Worm (Caenorhabditis elegans) whole organism, mixed stage, embryonic: ENCODE data around the gene F13H10.1.
"Not testable (repeated sequence)": the region's sequence is repeated elsewhere in the genome, so short reads cannot be mapped to it uniquely, and the experiment has no call there.

Experiments used
- M03D4.4 ChIP-seq: sonication (generic microtip); optimal IDR thresholded peaks from 2 replicates; lab custom pipeline; 2017; ENCODE audit warnings: mild to moderate bottlenecking, missing genetic modification characterization, missing compliant biosample characterization
- bed-3 ChIP-seq: fragments of 200-800 bp; sonication (Bioruptor generic); optimal IDR thresholded peaks from 3 replicates; lab custom pipeline; 2018; ENCODE audit warnings: mild to moderate bottlenecking, missing genetic modification characterization, moderate library complexity, missing compliant biosample characterization
- blmp-1 ChIP-seq: fragments of 150-350 bp; optimal IDR thresholded peaks from 2 replicates; lab custom pipeline; 2014; ENCODE audit warnings: missing biosample characterization, missing genetic modification characterization
- ceh-39 ChIP-seq: fragments of 150-350 bp; optimal IDR thresholded peaks from 2 replicates; lab custom pipeline; 2014; ENCODE audit warnings: missing biosample characterization, missing genetic modification characterization
- ceh-43 ChIP-seq: fragments of 200-800 bp; sonication (Bioruptor generic); optimal IDR thresholded peaks from 2 replicates; lab custom pipeline; 2018; ENCODE audit warnings: mild to moderate bottlenecking, missing genetic modification characterization, moderate library complexity, missing compliant biosample characterization
- ces-1 ChIP-seq: fragments of 150-350 bp; optimal IDR thresholded peaks from 2 replicates; lab custom pipeline; 2014; ENCODE audit warnings: missing biosample characterization, missing genetic modification reagents, missing genetic modification characterization
- cnd-1 ChIP-seq: fragments of 200-800 bp; sonication (Bioruptor generic); optimal IDR thresholded peaks from 2 replicates; lab custom pipeline; 2018; ENCODE audit warnings: mild to moderate bottlenecking, missing genetic modification characterization, missing compliant biosample characterization
- drap-1 ChIP-seq: fragments of 200-800 bp; sonication (Bioruptor generic); optimal IDR thresholded peaks from 3 replicates; lab custom pipeline; 2018; ENCODE audit warnings: mild to moderate bottlenecking, missing genetic modification characterization, missing compliant biosample characterization
- elt-3 ChIP-seq: fragments of 150-350 bp; optimal IDR thresholded peaks from 2 replicates; lab custom pipeline; 2014; ENCODE audit warnings: missing biosample characterization, missing genetic modification characterization
- flh-1 ChIP-seq: fragments of 200-800 bp; sonication (Bioruptor generic); optimal IDR thresholded peaks from 2 replicates; lab custom pipeline; 2018; ENCODE audit warnings: mild to moderate bottlenecking, missing genetic modification characterization, moderate library complexity, missing compliant biosample characterization
- ham-2 ChIP-seq: fragments of 200-800 bp; sonication (Bioruptor generic); optimal IDR thresholded peaks from 2 replicates; lab custom pipeline; 2018; ENCODE audit warnings: mild to moderate bottlenecking, missing genetic modification characterization, missing compliant biosample characterization
- hlh-1 ChIP-seq: fragments of 150-350 bp; optimal IDR thresholded peaks from 2 replicates; lab custom pipeline; 2014; ENCODE audit warnings: missing biosample characterization, missing genetic modification reagents, missing genetic modification characterization
- lin-13 ChIP-seq: fragments of 150-350 bp; optimal IDR thresholded peaks from 2 replicates; lab custom pipeline; 2014; ENCODE audit warnings: missing biosample characterization, missing genetic modification characterization
- lin-32 ChIP-seq: fragments of 200-800 bp; sonication (Bioruptor generic); optimal IDR thresholded peaks from 2 replicates; lab custom pipeline; 2018; ENCODE audit warnings: mild to moderate bottlenecking, missing genetic modification characterization, missing compliant biosample characterization
- lsy-2 ChIP-seq: fragments of 150-350 bp; optimal IDR thresholded peaks from 2 replicates; lab custom pipeline; 2014; ENCODE audit warnings: missing biosample characterization, missing genetic modification characterization
- mab-5 ChIP-seq: fragments of 150-350 bp; optimal IDR thresholded peaks from 2 replicates; lab custom pipeline; 2014; ENCODE audit warnings: missing biosample characterization, missing genetic modification characterization
- mep-1 ChIP-seq: fragments of 150-350 bp; optimal IDR thresholded peaks from 2 replicates; lab custom pipeline; 2017; ENCODE audit warnings: missing biosample characterization, missing genetic modification reagents, missing genetic modification characterization, inconsistent platforms
- nhr-237 ChIP-seq: fragments of 150-350 bp; optimal IDR thresholded peaks from 2 replicates; lab custom pipeline; 2014; ENCODE audit warnings: missing biosample characterization, missing genetic modification characterization
- nhr-28 ChIP-seq: fragments of 150-350 bp; optimal IDR thresholded peaks from 2 replicates; lab custom pipeline; 2014; ENCODE audit warnings: missing biosample characterization, missing genetic modification characterization
- nhr-76 ChIP-seq: sonication (generic microtip); optimal IDR thresholded peaks from 2 replicates; lab custom pipeline; 2017; ENCODE audit warnings: missing biosample characterization, missing genetic modification characterization
- pha-4 ChIP-seq: fragments of 150-350 bp; optimal IDR thresholded peaks from 2 replicates; lab custom pipeline; 2018; ENCODE audit warnings: missing biosample characterization, missing genetic modification reagents, missing genetic modification characterization
- snpc-4 ChIP-seq: fragments of 150-350 bp; optimal IDR thresholded peaks from 2 replicates; lab custom pipeline; 2014; ENCODE audit warnings: missing biosample characterization, missing genetic modification characterization
- sptf-1 ChIP-seq: sonication (generic microtip); optimal IDR thresholded peaks from 2 replicates; lab custom pipeline; 2017; ENCODE audit warnings: mild to moderate bottlenecking, missing genetic modification characterization, moderate library complexity, missing compliant biosample characterization
- tbx-8 ChIP-seq: fragments of 200-800 bp; sonication (Bioruptor generic); optimal IDR thresholded peaks from 2 replicates; lab custom pipeline; 2018; ENCODE audit warnings: mild to moderate bottlenecking, missing genetic modification characterization, moderate library complexity, missing compliant biosample characterization
- unc-120 ChIP-seq: sonication (generic microtip); optimal IDR thresholded peaks from 2 replicates; lab custom pipeline; 2017; ENCODE audit warnings: missing genetic modification characterization, missing compliant biosample characterization; ENCODE audit not compliant: poor library complexity, severe bottlenecking
- unc-39 ChIP-seq: fragments of 150-350 bp; optimal IDR thresholded peaks from 2 replicates; lab custom pipeline; 2014; ENCODE audit warnings: missing biosample characterization, missing genetic modification characterization
- unc-62 ChIP-seq: fragments of 150-350 bp; optimal IDR thresholded peaks from 2 replicates; lab custom pipeline; 2014; ENCODE audit warnings: missing biosample characterization, missing genetic modification reagents, missing genetic modification characterization
- zip-8 ChIP-seq: fragments of 150-350 bp; optimal IDR thresholded peaks from 2 replicates; lab custom pipeline; 2014; ENCODE audit warnings: missing biosample characterization, missing genetic modification characterization

Gene F13H10.1

DNA sequence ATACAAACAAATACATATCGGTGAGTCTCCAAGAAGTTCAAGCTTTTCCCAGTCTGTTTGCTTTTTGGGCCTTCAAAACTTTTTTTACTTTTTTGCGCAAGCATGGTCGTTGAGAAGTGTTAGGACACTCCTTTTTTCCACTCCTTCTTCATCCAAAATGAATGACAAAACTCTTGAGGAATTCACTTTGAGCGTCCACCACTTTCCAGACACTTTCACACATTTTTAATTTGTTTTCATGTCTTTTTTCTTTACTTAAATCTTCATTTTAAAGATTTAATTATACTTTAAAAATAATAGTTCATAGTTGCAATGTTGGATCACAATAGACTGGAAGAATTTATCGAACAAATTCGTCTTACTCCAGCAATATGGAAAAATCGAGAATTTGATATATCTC, at the start of gene F13H10.1:
TSS of gene F13H10.1 (plus strand) at position 301 of the 400 bp plus-strand sequence.
- TF ChIP-seq unc-39 (tag; lab: Kevin White, UChicago) = no peak
- TF ChIP-seq cnd-1 (tag; lab: Kevin White, UChicago) = no peak
- TF ChIP-seq lin-32 (GFP tag; lab: Kevin White, UChicago) = no peak
- no peak for TF ChIP-seq ces-1 (GFP tag; lab: Kevin White, UChicago)
- no peak for TF ChIP-seq ceh-39 (tag; lab: Kevin White, UChicago)
- TF ChIP-seq lsy-2 = no peak
- TF ChIP-seq blmp-1 (tag; lab: Kevin White, UChicago) = no peak
- no peak for TF ChIP-seq bed-3 (GFP tag; lab: Kevin White, UChicago)
- TF ChIP-seq nhr-28 = no peak
- TF ChIP-seq mab-5 = no peak
- TF ChIP-seq elt-3 (tag; lab: Kevin White, UChicago) = no peak
- TF ChIP-seq drap-1 = no peak

DNA sequence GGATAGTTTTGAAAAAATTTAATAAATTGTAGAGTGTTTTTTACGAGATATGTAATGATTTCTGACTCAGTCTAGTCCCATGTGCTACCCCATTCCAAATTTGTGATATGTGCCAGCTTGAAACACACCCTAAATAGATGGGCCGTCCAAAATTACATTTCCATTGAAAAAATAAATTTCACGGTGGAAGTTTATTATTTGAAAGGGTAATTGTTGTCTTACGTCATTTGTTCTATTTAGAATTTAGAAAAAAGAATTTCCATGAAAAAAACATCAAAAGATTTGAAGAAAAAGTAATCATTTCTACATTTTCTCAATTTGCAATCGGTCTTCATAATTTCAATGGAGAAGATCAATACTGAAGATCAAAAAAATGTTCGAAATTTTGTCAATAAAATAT, 49.4 kb upstream of the F13H10.1 start, which contains the start of gene Y69E1A.4:
TSS of gene Y69E1A.4 (plus strand) at position 301 of the 400 bp plus-strand sequence.
- TF ChIP-seq mep-1 (tag; lab: Kevin White, UChicago); M03D4.4 (tag; lab: Kevin White, UChicago); ham-2: not testable (repeated sequence)

- TF ChIP-seq unc-62 (GFP tag; lab: Kevin White, UChicago) (peak; percentile 40), mab-5 (peak; percentile 31), lin-13 (tag; lab: Kevin White, UChicago) (no peak), hlh-1 (tag; lab: Kevin White, UChicago) (peak; percentile 82)
- TF ChIP-seq, all 35 proteins: peak for 3
Measured at ce11 chrIV:10957583-10958229, 46.7 kb upstream of the F13H10.1 start, which contains the start of gene Y69E1A.5. Gene Y69E1A.5 (minus strand): TSS chrIV:10957655.

DNA sequence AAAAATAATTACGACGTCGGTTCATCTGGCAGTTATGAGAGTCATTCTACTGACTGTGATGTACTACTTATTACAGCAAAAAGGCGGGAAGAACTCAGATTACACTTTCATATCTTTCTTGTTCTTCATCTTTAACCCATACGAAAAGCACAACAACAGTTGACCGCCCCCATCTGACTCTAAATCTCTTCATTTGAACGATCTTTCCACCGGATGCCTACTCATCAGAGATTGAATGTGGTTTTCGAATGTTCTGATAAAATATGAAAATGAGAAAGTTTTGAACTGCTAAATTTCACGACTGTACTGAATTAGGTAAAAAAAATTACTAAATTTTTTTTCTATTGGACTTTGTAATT, 46.2 kb upstream of the F13H10.1 start, which contains the start of gene sri-19:
TSS of gene sri-19 (plus strand) at position 143 of the 359 bp plus-strand sequence.
- TF ChIP-seq tbx-8 (GFP tag; lab: Kevin White, UChicago) = no peak
- peak; percentile 21 for TF ChIP-seq unc-120
- no peak for TF ChIP-seq zip-8
- no peak for TF ChIP-seq lin-32 (GFP tag; lab: Kevin White, UChicago)
- TF ChIP-seq ham-2 = no peak
- peak; percentile 82 for TF ChIP-seq hlh-1 (tag; lab: Kevin White, UChicago)

DNA sequence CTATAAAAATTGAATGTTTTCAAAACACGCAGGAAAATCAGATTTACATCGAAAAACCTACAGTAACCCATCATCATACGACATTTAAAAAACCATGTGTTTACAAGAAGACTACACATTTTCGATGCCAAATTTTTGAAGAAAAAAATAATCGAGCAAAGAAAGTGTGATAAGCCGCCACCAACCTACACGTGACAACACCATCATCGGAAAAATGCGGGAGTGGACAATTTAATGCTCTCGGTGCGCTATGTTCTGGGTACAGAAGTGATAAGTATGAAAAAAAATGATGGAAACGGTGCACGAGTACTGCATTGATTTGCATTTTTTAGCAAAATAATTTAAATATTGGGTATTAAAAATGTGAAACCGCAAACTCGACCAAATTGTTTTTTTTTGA, 39.7 kb upstream of the F13H10.1 start:
- no peak for TF ChIP-seq zip-8
- TF ChIP-seq unc-120 = no peak
- TF ChIP-seq drap-1 = no peak
- no peak for TF ChIP-seq flh-1
- TF ChIP-seq sptf-1 (tag; lab: Kevin White, UChicago) = no peak
- no peak for TF ChIP-seq nhr-237 (tag; lab: Kevin White, UChicago)
- no peak for TF ChIP-seq snpc-4 (tag; lab: Kevin White, UChicago)
- TF ChIP-seq mab-5 = no peak
- TF ChIP-seq elt-3 (tag; lab: Kevin White, UChicago) = no peak
- no peak for TF ChIP-seq M03D4.4 (tag; lab: Kevin White, UChicago)
- TF ChIP-seq ham-2 = no peak
- TF ChIP-seq mep-1 (tag; lab: Kevin White, UChicago) = no peak
- TF ChIP-seq ceh-43 = no peak
- TF ChIP-seq, all 35 proteins: peak for 0

ce11 chrIV:10966359-10966758, 38.0 kb upstream of the F13H10.1 start, which contains the start of the genes aqp-3 and Y69E1A.8:
Gene aqp-3 (minus strand): TSS chrIV:10966459.
Gene Y69E1A.8 (plus strand): TSS chrIV:10966604.
- TF ChIP-seq lsy-2 (no peak), nhr-76 (no peak), sptf-1 (tag; lab: Kevin White, UChicago) (no peak), mab-5 (no peak), flh-1 (no peak)

DNA sequence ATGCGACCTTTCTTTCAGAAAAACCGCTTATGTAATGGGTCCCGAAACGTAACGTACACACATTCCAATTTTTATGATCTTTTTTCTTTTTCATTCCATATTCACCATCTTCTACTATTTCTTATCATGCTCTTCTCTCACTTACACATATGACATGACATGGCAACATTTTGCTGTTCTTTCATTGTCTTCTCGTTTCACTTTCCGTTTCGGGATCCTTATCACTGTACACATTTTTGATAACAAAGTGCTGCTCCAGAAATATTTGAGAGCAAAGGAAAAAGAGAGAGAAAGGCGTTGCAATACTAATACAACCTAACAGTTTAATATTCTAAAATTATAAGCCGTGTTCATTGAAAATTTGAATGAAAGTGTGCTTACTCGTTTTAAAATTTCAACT, 34.0 kb upstream of the F13H10.1 start:
- TF ChIP-seq drap-1 = no peak
- no peak for TF ChIP-seq nhr-76
- TF ChIP-seq mep-1 (tag; lab: Kevin White, UChicago) = no peak
- no peak for TF ChIP-seq pha-4 (tag; lab: Kevin White, UChicago)
- no peak for TF ChIP-seq ham-2
- no peak for TF ChIP-seq ces-1 (GFP tag; lab: Kevin White, UChicago)
